Worm (Caenorhabditis elegans): Measurements from ENCODE around the gene ins-14.

ins-14 gene

DNA sequence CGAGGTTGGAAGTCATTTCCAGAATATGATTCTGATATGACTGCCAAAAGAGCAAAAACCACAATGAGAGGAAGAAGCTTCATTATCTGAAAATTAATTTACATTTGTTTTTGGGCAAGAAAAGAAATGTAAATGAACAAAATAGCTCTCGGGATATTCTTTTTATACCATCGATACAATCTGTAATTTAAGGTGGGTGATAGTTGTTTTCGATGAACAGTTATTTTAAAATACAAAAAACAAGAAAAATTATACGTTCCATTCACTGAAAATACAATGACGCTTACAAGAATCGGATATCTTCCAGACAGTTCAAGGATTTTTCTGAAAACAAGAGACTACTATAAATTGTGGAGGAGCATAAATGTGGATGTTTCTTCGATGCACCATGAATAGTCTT lies 966 bp downstream of the ins-14 start, which contains the start of gene ins-15:
Gene ins-15 (minus strand): TSS at position 101 of the 400 bp plus-strand sequence.
- TF ChIP-seq dmd-8 (GFP tag; IDR thresholded peaks at IDR 0.05) (no peak), zip-2 (tag; optimal IDR thresholded peaks at IDR 0.05) (no peak), tra-1 (GFP tag; IDR thresholded peaks at IDR 0.05) (no peak), daf-8 (GFP tag; IDR thresholded peaks at IDR 0.05) (no peak), nhr-42 (GFP tag; IDR thresholded peaks at IDR 0.05) (no peak), hif-1 (tag; optimal IDR thresholded peaks at IDR 0.05) (no peak), dmd-9 (GFP tag; IDR thresholded peaks at IDR 0.05) (no peak), fos-1 (tag; optimal IDR thresholded peaks at IDR 0.05) (no peak), snpc-1.2 (GFP tag; IDR thresholded peaks at IDR 0.05) (no peak), nhr-102 (tag; optimal IDR thresholded peaks at IDR 0.05) (no peak), vab-7 (GFP tag; IDR thresholded peaks at IDR 0.05) (no peak), nhr-41 (GFP tag; IDR thresholded peaks at IDR 0.05) (no peak)

DNA sequence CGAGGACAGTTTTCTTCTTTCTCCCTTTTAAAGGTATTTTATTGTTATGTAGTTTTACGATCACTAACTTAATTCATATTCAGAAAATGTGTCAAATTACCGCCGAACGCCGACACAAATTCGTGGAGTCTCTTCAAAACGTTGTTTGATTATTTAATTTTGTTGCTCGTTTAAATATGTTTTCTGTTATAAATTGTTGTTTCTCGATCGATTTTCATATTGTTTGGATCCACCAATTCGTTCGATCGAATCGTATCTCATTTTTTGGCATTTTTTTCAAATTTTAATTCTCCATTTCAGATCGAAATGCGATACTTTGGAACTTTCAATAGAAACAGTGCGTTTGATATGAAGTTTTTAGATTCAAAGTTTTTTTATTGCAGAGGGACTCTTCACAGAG lies 3.0 kb downstream of the ins-14 start, which contains the start of gene F41G3.6:
Gene F41G3.6 (plus strand): TSS at position 301 of the 400 bp plus-strand sequence.
- TF ChIP-seq snpc-4 (tag; optimal IDR thresholded peaks at IDR 0.05) (no peak), nhr-111 (GFP tag; optimal IDR thresholded peaks at IDR 0.05) (no peak), lir-3 (tag; optimal IDR thresholded peaks at IDR 0.05) (no peak), ceh-28 (tag; optimal IDR thresholded peaks at IDR 0.05) (no peak), tag-97 (GFP tag; IDR thresholded peaks at IDR 0.05) (no peak), nhr-6 (tag; optimal IDR thresholded peaks at IDR 0.05) (no peak), ZK337.2 (GFP tag; IDR thresholded peaks at IDR 0.05) (no peak), unc-62 (GFP tag; optimal IDR thresholded peaks at IDR 0.05 in 1 of 2) (no peak), unc-62 (tag; optimal IDR thresholded peaks at IDR 0.05) (no peak), madf-5 (GFP tag; IDR thresholded peaks at IDR 0.05) (no peak), nhr-76 (tag; optimal IDR thresholded peaks at IDR 0.05) (no peak), F26F4.8 (GFP tag; conservative IDR thresholded peaks at IDR 0.05) (no peak)

DNA sequence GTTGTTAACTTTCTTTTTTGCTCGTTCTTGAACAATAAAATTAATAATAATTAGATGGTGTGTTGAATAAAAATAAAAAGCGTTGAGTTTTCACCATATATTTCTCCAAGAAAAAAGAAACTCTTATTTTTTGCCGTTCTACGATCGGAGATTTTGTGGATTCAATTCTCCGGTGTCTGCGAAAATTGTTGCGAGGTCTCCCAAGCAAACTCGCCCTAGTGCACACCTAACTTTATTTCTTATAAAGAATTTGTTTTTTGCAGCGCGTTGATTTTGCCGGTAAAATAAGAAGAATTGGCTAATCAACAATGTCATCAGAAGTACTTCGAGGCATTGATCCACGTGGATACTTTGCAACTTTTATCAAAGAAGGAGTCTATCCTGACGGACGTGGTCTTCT lies 4.2 kb downstream of the ins-14 start, which contains the start of gene exos-8:
Gene exos-8 (plus strand): TSS at position 264 of the 400 bp plus-strand sequence.
- peak in 1 of 2 experiments; percentile 78 for TF ChIP-seq hif-1 (tag; optimal IDR thresholded peaks at IDR 0.05)
- TF ChIP-seq nhr-28 (tag; optimal IDR thresholded peaks at IDR 0.05) = peak; percentile 66
- no peak for TF ChIP-seq zfp-2 (tag; optimal IDR thresholded peaks at IDR 0.05)
- TF ChIP-seq hlh-11 (tag; optimal IDR thresholded peaks at IDR 0.05) = peak; percentile 21
- TF ChIP-seq arid-1 (GFP tag; conservative IDR thresholded peaks at IDR 0.05) = no peak
- peak; percentile 96 for TF ChIP-seq mes-2 (tag; optimal IDR thresholded peaks at IDR 0.05; ENCODE audit: poor library complexity, severe bottlenecking)
- TF ChIP-seq mxl-3 (GFP tag; optimal IDR thresholded peaks at IDR 0.05) = peak; percentile 59
- TF ChIP-seq dmd-9 (GFP tag; IDR thresholded peaks at IDR 0.05) = peak; percentile 51; the same call in 1 of the 2 replicates
- peak; percentile 33 for TF ChIP-seq lin-13 (GFP tag; optimal IDR thresholded peaks at IDR 0.05)
- TF ChIP-seq egl-27 (tag; optimal IDR thresholded peaks at IDR 0.05) = no peak
- TF ChIP-seq lin-38 (GFP tag; IDR thresholded peaks at IDR 0.05) = peak; percentile 96
- TF ChIP-seq aha-1 (tag) = no peak
- TF ChIP-seq nhr-77 (tag; optimal IDR thresholded peaks at IDR 0.05) = peak; percentile 80
- peak; percentile 95 for TF ChIP-seq unc-130 (GFP tag; optimal IDR thresholded peaks at IDR 0.05)
- no peak for TF ChIP-seq set-16 (GFP tag; IDR thresholded peaks at IDR 0.05)
- no peak for TF ChIP-seq madf-5 (GFP tag; IDR thresholded peaks at IDR 0.05)
- TF ChIP-seq hmg-1.1 (GFP tag; IDR thresholded peaks at IDR 0.05) = peak; percentile 58; the same call in 1 of the 2 replicates
- peak; percentile 65; the same call in 1 of the 2 replicates for TF ChIP-seq ZK337.2 (GFP tag; IDR thresholded peaks at IDR 0.05)
- TF ChIP-seq daf-19 (GFP tag; conservative IDR thresholded peaks at IDR 0.05) = no peak
- 0 out of 2 replicates have a peak, but pooled peaks have one; percentile 28 for TF ChIP-seq vab-7 (GFP tag; IDR thresholded peaks at IDR 0.05)
- peak; percentile 65 for TF ChIP-seq rbr-2 (tag; optimal IDR thresholded peaks at IDR 0.05)
- TF ChIP-seq unc-62 (GFP tag; optimal IDR thresholded peaks at IDR 0.05 in 1 of 2) = peak in 1 of 2 experiments; percentile 32
- no peak for TF ChIP-seq unc-62 (tag; optimal IDR thresholded peaks at IDR 0.05)
- TF ChIP-seq T20F7.1 (GFP tag; optimal IDR thresholded peaks at IDR 0.05) = peak; percentile 77
- TF ChIP-seq lsy-2 (tag; optimal IDR thresholded peaks at IDR 0.05) = peak in 1 of 2 experiments; percentile 85
- peak; percentile 55 for TF ChIP-seq dpl-1 (GFP tag; optimal IDR thresholded peaks at IDR 0.05)
